Fruit fly (Drosophila melanogaster) whole organism, pupa: ENCODE results near the gene Ald1.

Source experiments
- CG12605 ChIP-seq: fragments of 200-800 bp; sonication (Bioruptor generic); IDR thresholded peaks from 2 replicates; pipeline ENCODE4 v1.3.6; 2022; ENCODE audit warnings: missing biosample characterization, missing genetic modification characterization
- CG13204 ChIP-seq: fragments of 200-800 bp; sonication (Bioruptor generic); optimal IDR thresholded peaks from 2 replicates; lab custom pipeline; 2018; ENCODE audit warnings: missing biosample characterization, mild to moderate bottlenecking, missing genetic modification characterization, moderate library complexity
- CG14655 ChIP-seq: fragments of 200-800 bp; sonication (Bioruptor generic); optimal IDR thresholded peaks from 3 replicates; lab custom pipeline; 2017; ENCODE audit warnings: mild to moderate bottlenecking, missing biosample characterization, missing genetic modification reagents, missing genetic modification characterization
- CG15710 ChIP-seq: fragments of 200-800 bp; sonication (Bioruptor generic); optimal IDR thresholded peaks from 2 replicates; lab custom pipeline; 2018; ENCODE audit warnings: missing biosample characterization, mild to moderate bottlenecking, missing genetic modification characterization, moderate library complexity
- CG17806 ChIP-seq: fragments of 200-800 bp; sonication (Bioruptor generic); optimal IDR thresholded peaks from 2 replicates; lab custom pipeline; 2018; ENCODE audit warnings: missing biosample characterization, mild to moderate bottlenecking, missing genetic modification characterization, moderate library complexity
- CG32121 ChIP-seq: fragments of 200-800 bp; sonication (Bioruptor generic); IDR thresholded peaks from 2 replicates; pipeline ENCODE4 v1.3.6; 2022; ENCODE audit warnings: missing biosample characterization, missing genetic modification characterization
- CG34367 ChIP-seq: fragments of 200-800 bp; sonication (Bioruptor generic); optimal IDR thresholded peaks from 2 replicates; lab custom pipeline; 2018; ENCODE audit warnings: missing biosample characterization, mild to moderate bottlenecking, missing genetic modification characterization
- CG4496 ChIP-seq: fragments of 200-800 bp; sonication (Bioruptor generic); IDR thresholded peaks from 3 replicates; pipeline ENCODE4 v1.3.6; 2022; ENCODE audit warnings: missing biosample characterization, missing genetic modification characterization
- CG8159 ChIP-seq: fragments of 200-800 bp; sonication (Bioruptor generic); optimal IDR thresholded peaks from 3 replicates; lab custom pipeline; 2018; ENCODE audit warnings: missing biosample characterization, mild to moderate bottlenecking, missing genetic modification characterization, moderate library complexity
- CG8301 ChIP-seq: fragments of 200-800 bp; sonication (Bioruptor generic); optimal IDR thresholded peaks from 2 replicates; lab custom pipeline; 2018; ENCODE audit warnings: missing biosample characterization, mild to moderate bottlenecking, missing genetic modification characterization
- CG9948 ChIP-seq: fragments of 200-800 bp; sonication (Bioruptor generic); optimal IDR thresholded peaks from 2 replicates; lab custom pipeline; 2018; ENCODE audit warnings: missing biosample characterization, mild to moderate bottlenecking, missing genetic modification characterization, moderate library complexity
- D1 ChIP-seq: fragments of 200-800 bp; sonication (Bioruptor generic); optimal IDR thresholded peaks from 2 replicates; lab custom pipeline; 2018; ENCODE audit warnings: missing biosample characterization, mild to moderate bottlenecking, missing genetic modification characterization, moderate library complexity
- EcR ChIP-seq: fragments of 200-800 bp; sonication (Bioruptor generic); optimal IDR thresholded peaks from 3 replicates; lab custom pipeline; 2019; ENCODE audit warnings: missing biosample characterization, missing genetic modification characterization, mild to moderate bottlenecking, moderate library complexity, missing genetic modification reagents
- Ets98B ChIP-seq: fragments of 200-800 bp; sonication (Bioruptor generic); IDR thresholded peaks from 2 replicates; pipeline ENCODE4 v1.3.6; 2022; ENCODE audit warnings: missing biosample characterization, missing genetic modification characterization
- Pif1A ChIP-seq: fragments of 200-800 bp; sonication (Bioruptor generic); optimal IDR thresholded peaks from 3 replicates; lab custom pipeline; 2016; ENCODE audit warnings: missing biosample characterization, missing genetic modification characterization
- Pif1B ChIP-seq: fragments of 200-800 bp; sonication (Bioruptor generic); optimal IDR thresholded peaks from 3 replicates; lab custom pipeline; 2016; ENCODE audit warnings: missing biosample characterization, missing genetic modification characterization
- Snoo ChIP-seq: fragments of 200-800 bp; sonication (Bioruptor generic); optimal IDR thresholded peaks from 3 replicates; lab custom pipeline; 2017; ENCODE audit warnings: missing biosample characterization, mild to moderate bottlenecking, missing genetic modification characterization, inconsistent platforms
- fd96Ca ChIP-seq: fragments of 200-800 bp; sonication (Bioruptor generic); IDR thresholded peaks from 3 replicates; pipeline ENCODE4 v1.3.6; 2022; ENCODE audit warnings: missing biosample characterization, missing genetic modification characterization
- gl ChIP-seq: fragments of 200-800 bp; sonication (Bioruptor generic); optimal IDR thresholded peaks from 2 replicates; lab custom pipeline; 2018; ENCODE audit warnings: missing biosample characterization, mild to moderate bottlenecking, missing genetic modification characterization
- rn ChIP-seq: fragments of 200-800 bp; sonication (Bioruptor generic); IDR thresholded peaks from 2 replicates; pipeline ENCODE4 v1.3.6; 2022; ENCODE audit warnings: missing biosample characterization, missing genetic modification characterization

Gene Ald1

DNA sequence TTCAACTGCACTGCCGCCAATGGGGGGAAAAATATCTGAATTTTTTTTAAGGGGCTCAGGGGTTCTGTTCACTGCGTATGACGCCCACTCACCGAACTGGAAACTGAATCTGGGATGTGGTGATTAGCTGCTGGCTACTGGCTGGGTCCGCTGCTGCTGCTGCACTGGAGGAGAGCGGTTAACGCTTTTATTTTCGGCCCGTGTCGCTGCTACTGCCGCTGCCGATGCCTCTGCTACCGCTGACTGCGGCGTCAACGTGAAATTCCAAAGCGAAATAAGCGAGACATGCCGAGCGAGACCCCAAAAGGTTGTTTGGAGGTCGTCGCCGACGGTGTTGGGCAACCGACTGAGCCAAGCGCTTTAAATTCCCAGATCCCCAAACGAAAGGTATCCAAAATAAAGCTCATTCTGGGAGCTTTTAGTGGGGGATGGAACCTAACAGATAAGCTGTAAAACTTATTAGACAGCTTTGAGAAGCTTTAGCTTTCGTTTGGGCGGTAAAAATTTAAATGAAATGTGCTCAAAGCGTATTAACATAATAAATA is at the start of gene Ald1:
Gene Ald1 (minus strand): TSS at position 348 of the 545 bp plus-strand sequence.
- TF ChIP-seq Ets98B (GFP tag; lab: Robert Waterston, UW) (peak; percentile 6; the same call in 1 of the 2 replicates), CG8301 (tag; lab: Kevin White, UChicago) (no peak), Pif1A (GFP tag; lab: Kevin White, UChicago) (peak; percentile 13), CG4496 (GFP tag; lab: Robert Waterston, UW) (peak; percentile 54; the same call in 2 of the 3 replicates), CG13204 (GFP tag; lab: Kevin White, UChicago) (peak; percentile 70), EcR (GFP tag; lab: Kevin White, UChicago) (peak; percentile 88), Snoo (tag; lab: Kevin White, UChicago) (no peak), Pif1B (peak; percentile 43), CG12605 (GFP tag; lab: Robert Waterston, UW) (peak; percentile 11; the same call in 1 of the 2 replicates)

DNA sequence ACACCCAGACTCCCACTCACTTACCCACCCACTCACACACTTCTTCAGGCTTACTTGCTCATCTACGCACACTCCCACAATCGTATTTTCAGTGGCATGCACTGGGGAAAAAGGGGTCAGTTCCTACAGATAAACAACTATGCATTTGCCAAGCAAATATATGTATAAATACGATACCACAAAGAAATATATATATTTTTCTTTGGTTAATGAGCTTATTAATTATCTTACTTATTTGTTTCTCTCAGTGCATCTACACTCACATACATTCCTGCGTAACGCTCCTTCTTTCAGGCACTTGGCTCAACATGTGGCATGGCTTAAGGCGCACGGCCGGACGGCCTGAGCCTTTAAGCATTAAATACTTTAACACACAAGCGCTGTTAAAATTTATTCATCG is 19.0 kb upstream of the Ald1 start:
- TF ChIP-seq D1 (tag; lab: Kevin White, UChicago) (no peak), CG9948 (tag; lab: Kevin White, UChicago) (no peak), fd96Ca (GFP tag; lab: Robert Waterston, UW) (no peak), CG14655 (GFP tag; lab: Kevin White, UChicago) (peak; percentile 33), CG17806 (tag; lab: Kevin White, UChicago) (no peak), CG8301 (tag; lab: Kevin White, UChicago) (peak; percentile 2), CG8159 (tag; lab: Kevin White, UChicago) (peak; percentile 66), Pif1B (peak; percentile 37), CG34367 (tag; lab: Kevin White, UChicago) (peak; percentile 44), Ets98B (GFP tag; lab: Robert Waterston, UW) (peak; percentile 19; the same call in 1 of the 2 replicates), rn (GFP tag; lab: Robert Waterston, UW) (no peak)

DNA sequence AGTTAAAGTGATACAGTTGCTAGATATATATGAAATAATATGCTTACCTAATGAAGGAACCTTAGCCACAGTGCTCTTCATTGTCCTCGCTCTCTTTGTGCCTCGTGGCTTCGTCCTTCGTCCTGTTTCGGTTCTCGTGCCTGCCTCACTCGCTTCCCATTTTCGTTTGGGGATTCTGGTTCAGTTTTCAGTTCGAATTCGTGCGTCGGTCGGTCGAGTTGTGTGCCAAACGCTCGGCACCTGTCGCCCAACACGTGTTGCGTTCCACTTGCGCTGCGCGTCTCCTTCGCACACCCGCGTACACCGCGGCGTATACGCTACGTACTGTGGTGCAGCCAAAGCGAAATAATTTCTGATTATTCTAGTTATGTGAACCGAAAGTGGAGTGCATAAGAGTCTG is 1.1 kb upstream of the Ald1 start, which contains the start of gene CG6154:
Gene CG6154 (plus strand): TSS at position 185 of the 400 bp plus-strand sequence.
- TF ChIP-seq CG8301 (tag; lab: Kevin White, UChicago) (no peak), CG34367 (tag; lab: Kevin White, UChicago) (no peak), CG17806 (tag; lab: Kevin White, UChicago) (no peak), CG13204 (GFP tag; lab: Kevin White, UChicago) (no peak), Pif1B (no peak), CG8159 (tag; lab: Kevin White, UChicago) (no peak), CG15710 (no peak), Snoo (tag; lab: Kevin White, UChicago) (no peak)

DNA sequence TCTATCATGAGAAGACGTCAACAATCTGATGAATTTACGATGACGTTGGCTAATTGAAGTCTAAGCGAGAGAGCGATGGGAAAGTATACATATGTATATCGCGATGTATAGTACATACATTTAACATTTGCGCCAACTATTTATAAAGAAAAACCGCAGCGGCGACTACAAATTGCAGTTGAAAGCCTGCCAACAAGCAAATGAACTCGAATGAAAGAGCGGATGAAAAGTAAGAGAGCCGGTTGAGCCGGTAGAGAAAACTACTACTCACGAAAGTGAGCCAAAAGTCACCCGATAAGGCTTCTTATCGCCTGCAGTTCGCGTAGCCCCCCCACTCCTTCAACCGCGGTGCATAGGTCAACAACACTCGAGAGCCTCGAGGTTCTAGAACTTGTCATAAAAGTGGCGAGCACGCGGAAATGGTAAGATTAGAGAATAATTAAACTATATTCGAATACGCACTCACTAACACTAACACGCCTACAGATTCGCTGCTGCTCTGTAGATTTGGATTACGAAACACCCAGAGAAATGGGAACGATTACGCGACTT is 623 bp downstream of the Ald1 start:
- TF ChIP-seq D1 (tag; lab: Kevin White, UChicago) (no peak), CG15710 (no peak), gl (tag; lab: Kevin White, UChicago) (no peak), Pif1A (GFP tag; lab: Kevin White, UChicago) (no peak), CG8301 (tag; lab: Kevin White, UChicago) (no peak), EcR (GFP tag; lab: Kevin White, UChicago) (peak; percentile 94), CG14655 (GFP tag; lab: Kevin White, UChicago) (peak; percentile 4)

DNA sequence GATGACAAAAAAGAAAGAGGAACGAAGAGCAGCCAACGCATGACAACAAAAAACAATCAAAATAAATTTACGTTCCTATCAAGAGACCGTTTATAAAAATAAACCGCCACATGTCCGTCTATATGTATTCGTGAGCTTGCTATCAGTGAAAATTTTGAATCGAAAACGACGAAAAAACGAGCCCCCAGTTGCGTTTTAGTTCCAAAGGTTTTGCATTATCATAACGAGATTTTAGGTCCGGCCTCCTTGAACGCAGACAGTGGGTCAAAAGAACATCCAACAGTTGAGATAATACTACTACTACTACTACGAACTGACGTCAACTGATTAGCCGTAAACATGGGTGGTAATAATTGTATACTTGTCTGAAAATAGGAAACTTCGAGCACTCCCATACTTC is 1.5 kb downstream of the Ald1 start:
- no peak for TF ChIP-seq CG32121 (GFP tag; lab: Robert Waterston, UW)
- TF ChIP-seq CG12605 (GFP tag; lab: Robert Waterston, UW), result no peak
- TF ChIP-seq CG14655 (GFP tag; lab: Kevin White, UChicago), result no peak
- TF ChIP-seq CG13204 (GFP tag; lab: Kevin White, UChicago), result no peak
- TF ChIP-seq Pif1A (GFP tag; lab: Kevin White, UChicago), result no peak
- TF ChIP-seq EcR (GFP tag; lab: Kevin White, UChicago), result no peak
- no peak for TF ChIP-seq CG17806 (tag; lab: Kevin White, UChicago)
- no peak for TF ChIP-seq Pif1B
- TF ChIP-seq CG9948 (tag; lab: Kevin White, UChicago), result no peak
- TF ChIP-seq D1 (tag; lab: Kevin White, UChicago), result no peak
- no peak for TF ChIP-seq fd96Ca (GFP tag; lab: Robert Waterston, UW)
- no peak for TF ChIP-seq CG15710

DNA sequence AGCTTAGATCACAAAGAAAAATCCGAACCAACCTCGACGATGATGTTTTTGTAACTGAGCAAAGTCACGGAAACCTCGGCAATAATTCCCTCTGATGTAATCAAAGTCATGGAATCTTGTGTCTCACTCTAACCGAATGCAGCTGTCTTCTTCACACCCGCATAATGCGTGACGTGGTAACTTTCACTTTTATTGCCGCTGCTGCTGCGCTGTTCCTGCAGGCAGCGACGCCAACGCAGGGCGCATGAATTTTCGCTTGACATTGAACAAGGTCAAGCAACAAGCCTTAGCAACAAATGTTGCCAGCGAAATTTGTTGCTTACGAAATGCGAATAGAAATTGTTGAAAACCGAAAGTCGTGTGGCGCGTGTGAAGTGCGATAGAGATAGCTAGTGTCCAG is 2.4 kb downstream of the Ald1 start:
- TF ChIP-seq Pif1A (GFP tag; lab: Kevin White, UChicago) (no peak), CG17806 (tag; lab: Kevin White, UChicago) (no peak), CG8159 (tag; lab: Kevin White, UChicago) (peak; percentile 19), CG32121 (GFP tag; lab: Robert Waterston, UW) (0 out of 2 replicates have a peak, but pooled peaks have one; percentile 9), CG14655 (GFP tag; lab: Kevin White, UChicago) (peak; percentile 58), CG34367 (tag; lab: Kevin White, UChicago) (peak; percentile 22), gl (tag; lab: Kevin White, UChicago) (peak; percentile 60), CG8301 (tag; lab: Kevin White, UChicago) (peak; percentile 13), CG4496 (GFP tag; lab: Robert Waterston, UW) (0 out of 3 replicates have a peak, but pooled peaks have one; percentile 14)
